Worm (Caenorhabditis elegans): ENCODE results near the gene B0495.5.

ce11 chrII:7699009-7699408, 703 bp upstream of the B0495.5 start, which contains the start of the genes moa-2 and cdk-11.1:
- TF ChIP-seq elt-1 (tag; optimal IDR thresholded peaks at IDR 0.05; ENCODE audit: borderline replicate concordance, insufficient read depth) (no peak), unc-39 (tag; optimal IDR thresholded peaks at IDR 0.05) (no peak)

Data from whole organism, mixed stage, embryonic.